Worm (Caenorhabditis elegans) whole organism, midembryonic: ENCODE measurements around the gene Y55F3AM.11.

Experiments
- cog-1 ChIP-seq: sonication (generic microtip); optimal IDR thresholded peaks from 2 replicates; lab custom pipeline; 2016; ENCODE audit warnings: missing genetic modification characterization, missing compliant biosample characterization
- flt-1 ChIP-seq: fragments of 200-800 bp; sonication (Bioruptor generic); IDR thresholded peaks from 2 replicates; pipeline ENCODE4 v1.3.6; 2022; ENCODE audit warnings: missing genetic modification characterization, missing compliant biosample characterization
- med-1 ChIP-seq: sonication (generic microtip); optimal IDR thresholded peaks from 2 replicates; lab custom pipeline; 2017; ENCODE audit warnings: missing genetic modification characterization, mild to moderate bottlenecking, missing compliant biosample characterization, antibody characterized with exemption, missing genetic modification reagents; ENCODE audit not compliant: insufficient read depth
- ztf-23 ChIP-seq: fragments of 200-800 bp; sonication (Bioruptor generic); IDR thresholded peaks from 2 replicates; pipeline ENCODE4 v1.3.6; 2022; ENCODE audit warnings: missing genetic modification reagents, missing genetic modification characterization, missing compliant biosample characterization

ce11 chrIV:1075484-1075883, 31.3 kb upstream of the Y55F3AM.11 start:
- TF ChIP-seq ztf-23 (GFP tag; lab: Robert Waterston, UW): no peak
- TF ChIP-seq med-1 (GFP tag; lab: Kevin White, UChicago): no peak
- TF ChIP-seq flt-1 (GFP tag; lab: Robert Waterston, UW): no peak
- TF ChIP-seq cog-1 (tag; lab: Kevin White, UChicago): no peak
